Fruit fly (Drosophila melanogaster) whole organism, wandering third instar larva: ENCODE data around the gene CG13455.

ENCODE experiments used
- Abd-B ChIP-seq: fragments of >200 bp; optimal IDR thresholded peaks from 2 replicates; lab custom pipeline; 2017; ENCODE audit warnings: missing biosample characterization, missing genetic modification characterization
- CG32264 ChIP-seq: fragments of 200-800 bp; sonication (Bioruptor generic); optimal IDR thresholded peaks from 2 replicates; lab custom pipeline; 2016; ENCODE audit warnings: missing biosample characterization, missing genetic modification characterization
- CG9705 ChIP-seq: fragments of 200-800 bp; sonication (Bioruptor generic); optimal IDR thresholded peaks from 2 replicates; lab custom pipeline; 2018; ENCODE audit warnings: missing biosample characterization, mild to moderate bottlenecking, missing genetic modification characterization
- CrebA ChIP-seq: fragments of 200-800 bp; sonication (Bioruptor generic); optimal IDR thresholded peaks from 2 replicates; lab custom pipeline; 2016; ENCODE audit warnings: missing biosample characterization, mild to moderate bottlenecking, missing genetic modification characterization, borderline replicate concordance
- Dfd ChIP-seq: fragments of >200 bp; optimal IDR thresholded peaks from 2 replicates; lab custom pipeline; 2017; ENCODE audit warnings: missing biosample characterization, missing genetic modification characterization
- Dif ChIP-seq: fragments of 200-275, 200-300 bp; sonication (Bioruptor generic); optimal IDR thresholded peaks from 2 replicates; lab custom pipeline; 2018; ENCODE audit warnings: missing biosample characterization, missing genetic modification characterization; ENCODE audit not compliant: partially characterized antibody
- GATAd ChIP-seq: sonication (Bioruptor generic); optimal IDR thresholded peaks from 2 replicates; lab custom pipeline; 2016; ENCODE audit warnings: missing biosample characterization, missing genetic modification characterization
- HLH106 ChIP-seq: fragments of 200-800 bp; optimal IDR thresholded peaks from 3 replicates; lab custom pipeline; 2019; ENCODE audit warnings: missing biosample characterization, mild to moderate bottlenecking, missing genetic modification characterization, moderate library complexity
- Hnf4 ChIP-seq: fragments of 200-800 bp; sonication (Bioruptor generic); optimal IDR thresholded peaks from 2 replicates; lab custom pipeline; 2016; ENCODE audit warnings: missing biosample characterization, mild to moderate bottlenecking, missing genetic modification characterization
- Hr78 ChIP-seq: fragments of >200 bp; optimal IDR thresholded peaks from 2 replicates; lab custom pipeline; 2017; ENCODE audit warnings: missing biosample characterization, missing genetic modification characterization
- Hr83 ChIP-seq: fragments of 200-300 bp; sonication (Bioruptor generic); optimal IDR thresholded peaks from 2 replicates; lab custom pipeline; 2016; ENCODE audit warnings: missing biosample characterization, mild to moderate bottlenecking, missing genetic modification characterization, moderate library complexity; ENCODE audit not compliant: poor library complexity, severe bottlenecking
- Jra ChIP-seq: sonication (Bioruptor generic); optimal IDR thresholded peaks from 2 replicates; lab custom pipeline; 2016; ENCODE audit warnings: missing biosample characterization, missing genetic modification characterization
- Mio ChIP-seq: sonication (Bioruptor generic); optimal IDR thresholded peaks from 2 replicates; lab custom pipeline; 2016; ENCODE audit warnings: missing biosample characterization, missing genetic modification characterization
- Myc ChIP-seq: fragments of >200 bp; optimal IDR thresholded peaks from 2 replicates; lab custom pipeline; 2017
- OdsH ChIP-seq: fragments of 200-800 bp; sonication (Bioruptor generic); optimal IDR thresholded peaks from 2 replicates; lab custom pipeline; 2016; ENCODE audit warnings: missing biosample characterization, mild to moderate bottlenecking, missing genetic modification characterization
- Rel ChIP-seq, 2 experiments: fragments of 200-800 bp; sonication (Bioruptor generic) in 1 of 2; optimal IDR thresholded peaks; 2 replicates in 1 of 2; 3 replicates in 1 of 2; lab custom pipeline; 2016 to 2019; ENCODE audit warnings: mild to moderate bottlenecking in 2 of 2, missing biosample characterization in 2 of 2, missing genetic modification characterization in 2 of 2, moderate library complexity in 1 of 2
- Sp1 ChIP-seq: fragments of 200-800 bp; sonication (Bioruptor generic); optimal IDR thresholded peaks from 3 replicates; lab custom pipeline; 2019; ENCODE audit warnings: missing biosample characterization, mild to moderate bottlenecking, missing genetic modification characterization, moderate library complexity
- Vsx2 ChIP-seq: fragments of 200-300, 225-300 bp; sonication (Bioruptor generic); optimal IDR thresholded peaks from 2 replicates; lab custom pipeline; 2018; ENCODE audit warnings: missing biosample characterization, missing genetic modification characterization; ENCODE audit not compliant: partially characterized antibody
- br ChIP-seq: fragments of 200-800 bp; sonication (Bioruptor generic); optimal IDR thresholded peaks from 2 replicates; lab custom pipeline; 2016; ENCODE audit warnings: missing biosample characterization, missing genetic modification characterization
- brk ChIP-seq: fragments of 200-800 bp; sonication (Bioruptor generic); optimal IDR thresholded peaks from 2 replicates; lab custom pipeline; 2016; ENCODE audit warnings: missing biosample characterization, mild to moderate bottlenecking, missing genetic modification characterization
- dl ChIP-seq, 2 experiments: fragments of 175-275, 200-275 bp in 1 of 2; fragments of 200-275 bp in 1 of 2; sonication (Bioruptor generic); optimal IDR thresholded peaks; lab custom pipeline; 2018; ENCODE audit warnings: mild to moderate bottlenecking in 2 of 2, missing biosample characterization in 2 of 2, missing genetic modification characterization in 2 of 2, moderate library complexity in 2 of 2; ENCODE audit not compliant: partially characterized antibody in 2 of 2, insufficient read depth in 1 of 2
- dmrt93B ChIP-seq: fragments of 200-800 bp; sonication (Bioruptor generic); optimal IDR thresholded peaks from 2 replicates; lab custom pipeline; 2018; ENCODE audit warnings: missing biosample characterization, mild to moderate bottlenecking, missing genetic modification characterization
- dsf ChIP-seq: sonication (Bioruptor generic); optimal IDR thresholded peaks from 2 replicates; lab custom pipeline; 2016; ENCODE audit warnings: missing biosample characterization, missing genetic modification characterization, borderline replicate concordance
- foxo ChIP-seq, 2 experiments: fragments of 200-800 bp; sonication (Bioruptor generic); optimal IDR thresholded peaks; 2 replicates in 1 of 2; 3 replicates in 1 of 2; lab custom pipeline; 2016 to 2017; ENCODE audit warnings: missing biosample characterization in 2 of 2, missing genetic modification characterization in 2 of 2
- fru ChIP-seq: fragments of 200-800 bp; sonication (Bioruptor generic); optimal IDR thresholded peaks from 3 replicates; lab custom pipeline; 2016; ENCODE audit warnings: missing biosample characterization, mild to moderate bottlenecking, missing genetic modification characterization
- h ChIP-seq: fragments of 200-800 bp; sonication (Bioruptor generic); optimal IDR thresholded peaks from 3 replicates; lab custom pipeline; 2016; ENCODE audit warnings: missing biosample characterization, mild to moderate bottlenecking, missing genetic modification characterization
- jim ChIP-seq: fragments of 175-275, 200-325 bp; sonication (Bioruptor generic); optimal IDR thresholded peaks from 2 replicates; lab custom pipeline; 2016; ENCODE audit warnings: missing biosample characterization, mild to moderate bottlenecking, missing genetic modification characterization
- lola ChIP-seq: fragments of >200 bp; optimal IDR thresholded peaks from 2 replicates; lab custom pipeline; 2017; ENCODE audit warnings: missing biosample characterization, missing genetic modification characterization
- psq ChIP-seq: fragments of 200-800 bp; sonication (Bioruptor generic); optimal IDR thresholded peaks from 3 replicates; lab custom pipeline; 2017; ENCODE audit warnings: missing biosample characterization, mild to moderate bottlenecking, missing genetic modification characterization, moderate library complexity
- rgr ChIP-seq: fragments of 200-800 bp; sonication (Bioruptor generic); optimal IDR thresholded peaks from 3 replicates; lab custom pipeline; 2016; ENCODE audit warnings: missing biosample characterization, mild to moderate bottlenecking, missing genetic modification characterization
- sage ChIP-seq: fragments of 200-800 bp; sonication (Bioruptor generic); optimal IDR thresholded peaks from 2 replicates; lab custom pipeline; 2016; ENCODE audit warnings: missing biosample characterization, mild to moderate bottlenecking, missing genetic modification characterization
- sv ChIP-seq: fragments of 200-800 bp; sonication (Bioruptor generic); optimal IDR thresholded peaks from 3 replicates; lab custom pipeline; 2016; ENCODE audit warnings: missing biosample characterization, missing genetic modification characterization
- tai ChIP-seq: sonication (Bioruptor generic); optimal IDR thresholded peaks from 2 replicates; lab custom pipeline; 2016; ENCODE audit warnings: missing biosample characterization, missing genetic modification characterization
- usp ChIP-seq: fragments of >200 bp; optimal IDR thresholded peaks from 2 replicates; lab custom pipeline; 2017; ENCODE audit warnings: missing biosample characterization, missing genetic modification characterization
- woc ChIP-seq: sonication (Bioruptor generic); optimal IDR thresholded peaks from 2 replicates; lab custom pipeline; 2016; ENCODE audit warnings: missing biosample characterization, mild to moderate bottlenecking, missing genetic modification characterization

The CG13455 gene

DNA sequence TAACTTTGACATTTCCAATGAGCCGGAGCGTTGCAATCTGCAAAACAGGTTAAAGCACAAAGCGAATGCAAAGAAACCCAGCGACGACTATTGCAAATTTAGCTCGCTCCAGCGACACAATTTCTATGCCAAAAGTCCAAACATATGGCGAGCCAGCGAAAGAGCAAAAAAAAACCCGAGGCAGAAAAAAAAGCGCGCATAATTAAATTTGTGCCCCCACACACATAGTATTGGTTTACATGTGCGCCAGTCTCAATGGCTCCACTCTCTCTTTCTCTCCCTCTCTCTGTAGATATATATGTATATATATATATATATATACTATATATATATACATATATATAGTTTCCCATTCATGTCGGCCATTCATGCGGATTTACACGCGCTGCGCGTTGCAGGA, 44.3 kb downstream of the CG13455 start:
- no peak for TF ChIP-seq Vsx2
- TF ChIP-seq CG32264 (GFP tag; lab: Kevin White, UChicago), result no peak
- TF ChIP-seq psq (GFP tag; lab: Kevin White, UChicago), result no peak

DNA sequence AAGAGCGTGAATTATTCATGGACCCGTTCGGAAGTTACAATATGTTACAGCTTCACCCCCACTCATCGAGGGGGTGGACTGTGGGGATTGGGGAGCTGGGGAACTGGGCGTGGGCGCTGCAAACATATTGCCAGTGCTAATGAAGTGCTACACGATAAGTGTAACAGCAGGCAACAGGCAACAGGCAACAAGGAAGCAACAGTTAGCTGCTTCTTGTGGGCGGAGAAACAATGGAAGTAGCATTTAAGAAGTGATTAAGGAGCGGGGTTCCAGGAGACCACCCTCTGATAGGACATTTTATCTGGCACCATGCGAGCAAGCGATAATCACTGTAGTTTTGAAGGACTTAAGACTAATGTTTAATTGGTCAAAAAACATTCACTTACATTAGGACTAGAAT, 44.9 kb downstream of the CG13455 start:
- no peak for TF ChIP-seq Vsx2
- no peak for TF ChIP-seq jim (GFP tag; lab: Kevin White, UChicago)
- no peak for TF ChIP-seq Rel (GFP tag; optimal IDR thresholded peaks at IDR 0.05; lab: Kevin White, UChicago)
- no peak for TF ChIP-seq Rel (tag; optimal IDR thresholded peaks at IDR 0.05; lab: Kevin White, UChicago)
- no peak for TF ChIP-seq Hnf4 (GFP tag; lab: Kevin White, UChicago)

DNA sequence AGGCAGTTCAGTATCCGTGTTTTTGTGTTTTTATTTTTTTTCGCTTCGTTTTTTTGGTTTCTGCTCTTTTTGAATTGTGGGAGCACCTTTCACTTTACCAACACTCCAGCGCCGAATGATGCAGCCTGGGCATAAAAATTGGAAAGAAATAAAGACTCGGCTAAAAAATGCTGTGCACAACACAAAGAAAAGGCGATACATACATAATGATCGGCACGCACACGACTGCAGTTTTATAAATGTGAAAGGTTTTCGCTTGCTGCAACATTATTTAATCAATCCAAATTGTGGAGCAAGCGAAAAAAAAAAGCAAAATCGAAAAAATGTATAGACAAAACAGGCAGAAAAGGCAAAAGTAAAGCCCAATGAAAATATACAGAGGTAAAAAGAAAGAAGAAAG, 46.7 kb downstream of the CG13455 start:
- no peak for TF ChIP-seq dl (GFP tag; optimal IDR thresholded peaks at IDR 0.05; lab: Kevin White, UChicago; ENCODE audit: insufficient read depth in 1 of 2, partially characterized antibody in 2 of 2)
- TF ChIP-seq br (GFP tag; lab: Kevin White, UChicago), result no peak
- TF ChIP-seq Abd-B, result no peak
- TF ChIP-seq sv (GFP tag; lab: Kevin White, UChicago), result no peak
- TF ChIP-seq Sp1, result no peak
- no peak for TF ChIP-seq OdsH (GFP tag; lab: Kevin White, UChicago)
- no peak for TF ChIP-seq lola (GFP tag; lab: Kevin White, UChicago)
- TF ChIP-seq woc, result no peak
- TF ChIP-seq Hr83 (GFP tag; lab: Kevin White, UChicago), result no peak
- no peak for TF ChIP-seq Jra (GFP tag; lab: Kevin White, UChicago)
- TF ChIP-seq Dif, result no peak
- no peak for TF ChIP-seq CrebA (GFP tag; lab: Kevin White, UChicago)
- no peak for TF ChIP-seq psq (GFP tag; lab: Kevin White, UChicago)
- no peak for TF ChIP-seq brk
- no peak for TF ChIP-seq foxo (GFP tag; optimal IDR thresholded peaks at IDR 0.05; lab: Kevin White, UChicago)
- no peak for TF ChIP-seq sage (GFP tag; lab: Kevin White, UChicago)
- TF ChIP-seq, all 38 proteins: peak for 0

DNA sequence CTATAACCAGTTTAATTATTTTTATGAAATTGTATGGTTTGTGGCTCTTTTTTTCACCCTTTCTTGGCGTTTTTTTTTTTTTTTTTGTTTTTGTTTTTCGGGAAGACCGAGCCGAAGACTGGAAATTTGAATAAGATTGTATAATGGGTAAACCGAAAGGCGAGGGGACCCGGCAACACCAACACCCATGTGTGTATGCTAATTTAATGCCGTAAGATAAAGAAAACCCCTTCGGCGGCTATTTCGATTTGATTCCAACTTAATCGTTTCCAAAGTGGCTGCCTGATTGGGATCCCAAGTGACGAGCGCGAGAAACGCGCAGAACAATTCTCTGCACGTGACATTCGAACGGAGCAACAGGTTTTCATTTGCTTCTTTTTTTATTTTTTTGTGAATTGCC, 47.1 kb downstream of the CG13455 start:
- TF ChIP-seq sv (GFP tag; lab: Kevin White, UChicago), result no peak
- no peak for TF ChIP-seq sage (GFP tag; lab: Kevin White, UChicago)
- TF ChIP-seq dl (GFP tag; optimal IDR thresholded peaks at IDR 0.05; lab: Kevin White, UChicago; ENCODE audit: insufficient read depth in 1 of 2, partially characterized antibody in 2 of 2), result no peak
- no peak for TF ChIP-seq Sp1
- no peak for TF ChIP-seq Dif

DNA sequence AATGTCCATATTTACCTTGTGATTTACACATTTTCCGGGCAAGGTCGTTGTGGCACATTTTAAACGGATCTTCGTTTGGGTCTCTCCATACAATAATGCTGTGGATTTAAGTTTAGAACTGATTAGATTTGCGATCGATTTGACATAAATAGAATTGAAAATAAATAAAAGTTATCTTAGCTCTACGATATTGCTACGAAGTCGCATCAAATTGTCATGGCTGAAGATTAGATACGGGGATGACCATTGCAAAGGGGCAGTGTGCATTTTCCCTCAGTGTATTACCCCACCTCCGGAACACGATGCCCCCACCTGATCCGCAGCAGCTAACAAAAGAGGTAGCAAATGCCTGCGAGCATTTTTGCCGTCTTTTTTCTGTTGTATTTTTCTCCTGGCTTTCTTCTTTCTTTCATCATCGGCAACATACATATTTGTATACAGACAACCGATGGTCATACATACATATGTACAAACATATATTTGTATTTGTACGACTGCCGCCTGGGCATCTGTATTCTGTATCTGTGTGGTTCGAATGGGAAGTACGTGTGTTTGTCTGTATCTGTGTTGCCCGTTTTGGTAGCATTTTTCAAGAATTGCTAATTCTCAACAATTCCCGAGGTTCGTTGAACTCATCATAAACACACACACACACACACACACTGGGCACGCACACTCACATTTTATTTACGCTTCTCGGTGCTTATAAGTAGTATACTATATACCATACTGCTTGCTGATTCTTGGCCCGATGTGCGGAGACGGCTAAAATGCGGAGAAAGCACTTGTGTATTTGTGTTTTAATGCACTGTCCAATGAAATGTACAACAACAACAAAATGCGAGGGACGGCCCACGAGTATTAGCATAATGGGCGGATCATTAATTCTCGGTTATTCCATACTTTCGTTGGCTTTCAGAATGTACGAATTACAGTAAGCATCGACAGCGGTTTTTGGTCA, 48.4 kb downstream of the CG13455 start:
- TF ChIP-seq Sp1 (peak; percentile 16), Rel (GFP tag; optimal IDR thresholded peaks at IDR 0.05; lab: Kevin White, UChicago) (no peak), Rel (tag; optimal IDR thresholded peaks at IDR 0.05; lab: Kevin White, UChicago) (peak; percentile 53), GATAd (GFP tag; lab: Kevin White, UChicago) (no peak), h (no peak), tai (GFP tag; lab: Kevin White, UChicago) (no peak), woc (peak; percentile 39), Hr83 (GFP tag; lab: Kevin White, UChicago) (no peak), CG9705 (GFP tag; lab: Kevin White, UChicago) (no peak), CG32264 (GFP tag; lab: Kevin White, UChicago) (no peak), dl (GFP tag; optimal IDR thresholded peaks at IDR 0.05; lab: Kevin White, UChicago; ENCODE audit: insufficient read depth in 1 of 2, partially characterized antibody in 2 of 2) (no peak), sage (GFP tag; lab: Kevin White, UChicago) (no peak), dsf (GFP tag; lab: Kevin White, UChicago) (no peak), sv (GFP tag; lab: Kevin White, UChicago) (no peak), rgr (GFP tag; lab: Kevin White, UChicago) (peak; percentile 20), br (GFP tag; lab: Kevin White, UChicago) (peak; percentile 21), OdsH (GFP tag; lab: Kevin White, UChicago) (peak; percentile 12), psq (GFP tag; lab: Kevin White, UChicago) (peak; percentile 53), usp (GFP tag; lab: Kevin White, UChicago) (no peak), Vsx2 (no peak), HLH106 (tag; lab: Kevin White, UChicago) (peak; percentile 35), Dif (no peak), Jra (GFP tag; lab: Kevin White, UChicago) (no peak), CrebA (GFP tag; lab: Kevin White, UChicago) (no peak), Mio (GFP tag; lab: Kevin White, UChicago) (no peak), brk (no peak), Abd-B (no peak), Dfd (no peak), dmrt93B (GFP tag; lab: Kevin White, UChicago) (no peak), Hr78 (GFP tag; lab: Kevin White, UChicago) (no peak), Myc (lab: Kevin White, UChicago) (no peak), lola (GFP tag; lab: Kevin White, UChicago) (no peak), fru (peak; percentile 37), jim (GFP tag; lab: Kevin White, UChicago) (peak; percentile 15), Hnf4 (GFP tag; lab: Kevin White, UChicago) (peak; percentile 0)
